Fruit fly (Drosophila melanogaster): ENCODE results near the gene CG43924.

CG43924 gene

DNA sequence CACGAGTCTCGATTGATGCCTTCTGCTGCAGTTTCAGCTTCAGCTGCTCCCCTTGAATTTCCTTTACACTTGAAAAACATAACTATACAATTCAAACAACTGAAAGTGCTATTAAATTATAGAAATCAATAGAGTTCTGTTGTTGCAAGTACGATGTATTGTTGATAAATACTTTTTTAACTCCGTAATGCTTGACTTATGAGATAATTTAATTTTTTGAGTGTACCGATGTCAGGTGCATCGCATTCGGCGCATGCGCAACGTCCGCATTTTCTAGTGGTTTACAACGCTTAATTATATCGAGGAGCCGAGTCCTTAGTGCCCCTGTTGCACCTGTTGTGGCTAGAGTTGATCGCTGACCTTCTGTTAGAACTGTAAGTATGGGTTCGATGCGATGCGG lies 30.5 kb upstream of the CG43924 start (continued):
- TF ChIP-seq CG7556 (GFP tag; optimal IDR thresholded peaks at IDR 0.05) (no peak), CG6683 (GFP tag; optimal IDR thresholded peaks at IDR 0.05) (no peak), phol (tag; optimal IDR thresholded peaks at IDR 0.05) (no peak), ssp (GFP tag; IDR thresholded peaks at IDR 0.05) (no peak), CG42726 (GFP tag; IDR thresholded peaks at IDR 0.05; ENCODE audit: partially characterized antibody) (no peak), sna (GFP tag; IDR thresholded peaks at IDR 0.05; ENCODE audit: partially characterized antibody) (no peak), CG11093 (GFP tag; IDR thresholded peaks at IDR 0.05) (no peak), Gsc (GFP tag; IDR thresholded peaks at IDR 0.05) (no peak), CG16813 (GFP tag; IDR thresholded peaks at IDR 0.05; ENCODE audit: partially characterized antibody) (no peak), ems (GFP tag; optimal IDR thresholded peaks at IDR 0.05) (no peak), Xbp1 (GFP tag; optimal IDR thresholded peaks at IDR 0.05) (no peak), kay (GFP tag; optimal IDR thresholded peaks at IDR 0.05) (no peak), CG12236 (GFP tag; optimal IDR thresholded peaks at IDR 0.05) (no peak), Dek (tag; optimal IDR thresholded peaks at IDR 0.05) (no peak), CG8765 (GFP tag; IDR thresholded peaks at IDR 0.05) (peak; percentile 64; the same call in 1 of the 2 replicates), CG13424 (tag; optimal IDR thresholded peaks at IDR 0.05) (no peak), abd-A (tag; optimal IDR thresholded peaks at IDR 0.05) (no peak), B-H1 (GFP tag; IDR thresholded peaks at IDR 0.05) (no peak), CG7963 (GFP tag; IDR thresholded peaks at IDR 0.05; ENCODE audit: partially characterized antibody) (no peak), mld (GFP tag; IDR thresholded peaks at IDR 0.05; ENCODE audit: partially characterized antibody) (no peak), Hsf (GFP tag; optimal IDR thresholded peaks at IDR 0.05) (no peak), Adf1 (GFP tag; IDR thresholded peaks at IDR 0.05) (no peak), pan (optimal IDR thresholded peaks at IDR 0.05) (no peak), pan (GFP tag; optimal IDR thresholded peaks at IDR 0.05 in 1 of 2, IDR thresholded peaks at IDR 0.05 in 1 of 2) (no peak), CG7928 (GFP tag; optimal IDR thresholded peaks at IDR 0.05) (no peak), CG15601 (tag; optimal IDR thresholded peaks at IDR 0.05) (no peak), unpg (GFP tag; optimal IDR thresholded peaks at IDR 0.05) (no peak), Atf6 (GFP tag; IDR thresholded peaks at IDR 0.05) (no peak), CG11695 (GFP tag; IDR thresholded peaks at IDR 0.05) (no peak), fd3F (GFP tag; optimal IDR thresholded peaks at IDR 0.05) (no peak), ham (GFP tag; IDR thresholded peaks at IDR 0.05) (no peak), lmd (GFP tag; IDR thresholded peaks at IDR 0.05) (no peak), pros (GFP tag; optimal IDR thresholded peaks at IDR 0.05) (no peak), zfh1 (GFP tag; IDR thresholded peaks at IDR 0.05) (peak; percentile 48; the same call in 2 of the 3 replicates), CG14965 (GFP tag; optimal IDR thresholded peaks at IDR 0.05; ENCODE audit: borderline replicate concordance) (no peak), eyg (GFP tag; optimal IDR thresholded peaks at IDR 0.05) (no peak), Ets97D (GFP tag; optimal IDR thresholded peaks at IDR 0.05) (no peak), Atf3 (GFP tag; optimal IDR thresholded peaks at IDR 0.05) (no peak), CG10147 (GFP tag; optimal IDR thresholded peaks at IDR 0.05) (no peak), CG16863 (GFP tag; optimal IDR thresholded peaks at IDR 0.05) (no peak), CG30403 (GFP tag; optimal IDR thresholded peaks at IDR 0.05) (no peak), Bgb (GFP tag; IDR thresholded peaks at IDR 0.05; ENCODE audit: partially characterized antibody) (no peak), D19A (tag; optimal IDR thresholded peaks at IDR 0.05) (no peak), CG10209 (GFP tag; optimal IDR thresholded peaks at IDR 0.05) (no peak), CG18262 (tag; optimal IDR thresholded peaks at IDR 0.05) (peak; percentile 33), nmo (GFP tag; optimal IDR thresholded peaks at IDR 0.05) (peak; percentile 6), otp (GFP tag; IDR thresholded peaks at IDR 0.05) (0 out of 3 replicates have a peak, but pooled peaks have one; percentile 44), lab (GFP tag; optimal IDR thresholded peaks at IDR 0.05) (no peak), CG17359 (tag; optimal IDR thresholded peaks at IDR 0.05) (no peak), Max (GFP tag; optimal IDR thresholded peaks at IDR 0.05) (no peak), lola (GFP tag; optimal IDR thresholded peaks at IDR 0.05) (peak in 1 of 3 experiments; percentile 3)

Data from whole organism, embryonic.